Fruit fly (Drosophila melanogaster): ENCODE measurements around the gene CG5478.

The CG5478 gene

DNA sequence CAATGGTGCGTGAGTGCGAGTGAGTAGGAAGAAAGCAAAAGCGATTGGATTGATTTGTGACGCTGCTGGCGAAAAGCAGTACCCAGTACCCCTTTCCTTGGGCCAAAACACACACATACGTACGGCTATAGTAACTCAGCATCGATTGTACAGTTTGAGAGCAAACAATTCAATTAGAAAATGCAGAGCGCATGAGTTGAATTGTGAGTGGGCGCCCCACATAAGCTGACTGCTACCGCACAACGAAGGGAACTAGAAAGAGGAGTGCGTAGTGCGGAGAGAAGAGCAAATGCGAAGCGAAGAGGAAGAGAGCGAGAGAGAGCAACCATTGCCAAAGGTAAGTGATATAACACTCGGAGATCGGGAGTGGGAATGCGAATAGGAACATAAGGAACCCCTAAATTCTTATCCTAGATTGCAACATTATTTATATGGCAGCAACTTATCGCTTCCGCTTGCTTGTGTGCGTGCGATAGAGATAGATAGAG is 40.0 kb upstream of the CG5478 start (continued):
- TF ChIP-seq CG7368 (GFP tag; optimal IDR thresholded peaks at IDR 0.05) (no peak), Ets96B (tag; optimal IDR thresholded peaks at IDR 0.05) (no peak), spab (GFP tag; optimal IDR thresholded peaks at IDR 0.05) (no peak), CG6276 (GFP tag; optimal IDR thresholded peaks at IDR 0.05) (no peak), Hr38 (GFP tag; optimal IDR thresholded peaks at IDR 0.05) (no peak), lz (GFP tag; optimal IDR thresholded peaks at IDR 0.05) (no peak), CG6163 (GFP tag; IDR thresholded peaks at IDR 0.05) (no peak), Hr4 (GFP tag; optimal IDR thresholded peaks at IDR 0.05) (no peak), CG11294 (GFP tag; IDR thresholded peaks at IDR 0.05) (no peak), CG6792 (GFP tag; optimal IDR thresholded peaks at IDR 0.05) (no peak), fd59A (GFP tag; optimal IDR thresholded peaks at IDR 0.05) (no peak), Eip93F (GFP tag; optimal IDR thresholded peaks at IDR 0.05) (no peak), Blimp-1 (GFP tag; optimal IDR thresholded peaks at IDR 0.05) (peak; percentile 32), CG3032 (tag; optimal IDR thresholded peaks at IDR 0.05) (no peak), ss (GFP tag; optimal IDR thresholded peaks at IDR 0.05) (peak in 1 of 2 experiments; percentile 28), Lpt (GFP tag; optimal IDR thresholded peaks at IDR 0.05) (no peak), Gug (GFP tag; IDR thresholded peaks at IDR 0.05) (no peak), Eip78C (GFP tag) (peak; percentile 24), net (GFP tag; optimal IDR thresholded peaks at IDR 0.05) (no peak), CG3919 (GFP tag; optimal IDR thresholded peaks at IDR 0.05) (peak; percentile 3), CG34406 (GFP tag; optimal IDR thresholded peaks at IDR 0.05) (no peak)

dm6 chr3R:15972979-15973486 is 39.5 kb upstream of the CG5478 start, which contains the start of gene Hel89B:
Gene Hel89B, plus strand, starts transcription at chr3R:15973298.
- TF ChIP-seq CG34406 (GFP tag; optimal IDR thresholded peaks at IDR 0.05): no peak
- no peak for TF ChIP-seq CG8319 (GFP tag; optimal IDR thresholded peaks at IDR 0.05)
- peak; percentile 61 for TF ChIP-seq Ets21C (GFP tag; optimal IDR thresholded peaks at IDR 0.05)
- peak; percentile 59 for TF ChIP-seq CG32006 (GFP tag; optimal IDR thresholded peaks at IDR 0.05)
- peak; percentile 47 for TF ChIP-seq OdsH (GFP tag; optimal IDR thresholded peaks at IDR 0.05)
- TF ChIP-seq CG3032 (tag; optimal IDR thresholded peaks at IDR 0.05): peak; percentile 71
- TF ChIP-seq net (GFP tag; optimal IDR thresholded peaks at IDR 0.05): peak; percentile 34
- peak; percentile 62 for TF ChIP-seq svp (GFP tag)
- no peak for TF ChIP-seq CG6792 (GFP tag; optimal IDR thresholded peaks at IDR 0.05)
- TF ChIP-seq cyc (GFP tag; optimal IDR thresholded peaks at IDR 0.05): peak; percentile 61
- peak; percentile 41 for TF ChIP-seq Sox14 (GFP tag; optimal IDR thresholded peaks at IDR 0.05)
- peak in 1 of 2 experiments; percentile 10 for TF ChIP-seq ss (GFP tag; optimal IDR thresholded peaks at IDR 0.05)
- TF ChIP-seq CG15336 (GFP tag; IDR thresholded peaks at IDR 0.05): no peak
- TF ChIP-seq fkh (GFP tag; optimal IDR thresholded peaks at IDR 0.05): no peak
- TF ChIP-seq achi (GFP tag; optimal IDR thresholded peaks at IDR 0.05): peak; percentile 63
- peak; percentile 66 for TF ChIP-seq pdm3 (GFP tag; optimal IDR thresholded peaks at IDR 0.05)
- TF ChIP-seq Sox102F (GFP tag; optimal IDR thresholded peaks at IDR 0.05): no peak
- peak; percentile 1 for TF ChIP-seq Eip75B (GFP tag; optimal IDR thresholded peaks at IDR 0.05)
- TF ChIP-seq lz (GFP tag; optimal IDR thresholded peaks at IDR 0.05): peak; percentile 53
- TF ChIP-seq Hr39 (GFP tag; optimal IDR thresholded peaks at IDR 0.05): peak; percentile 63
- TF ChIP-seq fd59A (GFP tag; optimal IDR thresholded peaks at IDR 0.05): no peak
- peak; percentile 10 for TF ChIP-seq Lpt (GFP tag; optimal IDR thresholded peaks at IDR 0.05)
- peak; percentile 49 for TF ChIP-seq Sox15 (GFP tag; optimal IDR thresholded peaks at IDR 0.05)
- no peak for TF ChIP-seq dsx (GFP tag; optimal IDR thresholded peaks at IDR 0.05; ENCODE audit: poor library complexity, severe bottlenecking)
- TF ChIP-seq CG6163 (GFP tag; IDR thresholded peaks at IDR 0.05): no peak
- peak; percentile 56 for TF ChIP-seq CG10631 (GFP tag; optimal IDR thresholded peaks at IDR 0.05)
- peak; percentile 44 for TF ChIP-seq Smox (GFP tag; optimal IDR thresholded peaks at IDR 0.05)
- TF ChIP-seq CG4318 (GFP tag; optimal IDR thresholded peaks at IDR 0.05): no peak
- peak; percentile 70 for TF ChIP-seq CG31627 (GFP tag; optimal IDR thresholded peaks at IDR 0.05)
- TF ChIP-seq CG6276 (GFP tag; optimal IDR thresholded peaks at IDR 0.05): no peak
- TF ChIP-seq CG1621 (tag; optimal IDR thresholded peaks at IDR 0.05): peak; percentile 38
- TF ChIP-seq CG10669 (GFP tag; optimal IDR thresholded peaks at IDR 0.05): no peak
- peak; percentile 72 for TF ChIP-seq Hr4 (GFP tag; optimal IDR thresholded peaks at IDR 0.05)
- TF ChIP-seq esn (GFP tag; optimal IDR thresholded peaks at IDR 0.05): no peak
- TF ChIP-seq CG11902 (GFP tag; optimal IDR thresholded peaks at IDR 0.05): peak; percentile 50
- peak; percentile 36 for TF ChIP-seq dac (GFP tag; optimal IDR thresholded peaks at IDR 0.05)
- peak; percentile 35 for TF ChIP-seq acj6 (GFP tag; optimal IDR thresholded peaks at IDR 0.05)
- no peak for TF ChIP-seq CG6808 (GFP tag; optimal IDR thresholded peaks at IDR 0.05)
- peak; percentile 35 for TF ChIP-seq Met (GFP tag; optimal IDR thresholded peaks at IDR 0.05)
- TF ChIP-seq Eip78C (GFP tag): peak; percentile 80
